Worm (Caenorhabditis elegans) whole organism, early embryonic: ENCODE measurements around the gene C25H3.11.

Experiments used
- B0310.2 ChIP-seq: sonication (generic microtip); optimal IDR thresholded peaks from 2 replicates; lab custom pipeline; 2016; ENCODE audit warnings: mild to moderate bottlenecking, missing genetic modification characterization, missing compliant biosample characterization
- F13C5.2 ChIP-seq: sonication (generic microtip); optimal IDR thresholded peaks from 2 replicates; lab custom pipeline; 2017; ENCODE audit warnings: mild to moderate bottlenecking, missing genetic modification characterization, inconsistent platforms, missing compliant biosample characterization
- aly-1 ChIP-seq: sonication (generic microtip); optimal IDR thresholded peaks from 2 replicates; lab custom pipeline; 2016; ENCODE audit warnings: missing genetic modification characterization, missing compliant biosample characterization
- ama-1 ChIP-seq: fragments of 150-350 bp; optimal IDR thresholded peaks from 2 replicates; lab custom pipeline; 2014
- ceh-13 ChIP-seq: fragments of 200-800 bp; sonication (Bioruptor generic); optimal IDR thresholded peaks from 2 replicates; lab custom pipeline; 2018; ENCODE audit warnings: mild to moderate bottlenecking, missing genetic modification characterization, missing compliant biosample characterization
- ceh-36 ChIP-seq: sonication (generic microtip); optimal IDR thresholded peaks from 2 replicates; lab custom pipeline; 2016; ENCODE audit warnings: missing genetic modification characterization, inconsistent platforms, missing compliant biosample characterization
- ets-7 ChIP-seq: sonication (generic microtip); optimal IDR thresholded peaks from 2 replicates; lab custom pipeline; 2016; ENCODE audit warnings: missing genotype, missing genetic modification characterization, missing compliant biosample characterization
- flt-1 ChIP-seq: fragments of 200-800 bp; sonication (Bioruptor generic); IDR thresholded peaks from 2 replicates; pipeline ENCODE4 v1.3.6; 2022; ENCODE audit warnings: missing genetic modification characterization, missing compliant biosample characterization
- hmbx-1 ChIP-seq: sonication (generic microtip); optimal IDR thresholded peaks from 2 replicates; lab custom pipeline; 2016; ENCODE audit warnings: mild to moderate bottlenecking, missing genetic modification characterization, missing compliant biosample characterization
- hmg-4 ChIP-seq: fragments of 200-800 bp; sonication (Bioruptor generic); optimal IDR thresholded peaks from 2 replicates; lab custom pipeline; 2018; ENCODE audit warnings: mild to moderate bottlenecking, missing genetic modification characterization, missing compliant biosample characterization
- hnd-1 ChIP-seq: sonication (generic microtip); optimal IDR thresholded peaks from 2 replicates; lab custom pipeline; 2016; ENCODE audit warnings: missing genetic modification characterization, missing compliant biosample characterization
- pes-1 ChIP-seq: fragments of 200-800 bp; sonication (Bioruptor generic); IDR thresholded peaks from 2 replicates; pipeline ENCODE4 v1.3.6; 2022; ENCODE audit warnings: missing genetic modification reagents, missing genetic modification characterization, missing compliant biosample characterization
- scrt-1 ChIP-seq: fragments of 200-800 bp; sonication (Bioruptor generic); IDR thresholded peaks from 2 replicates; pipeline ENCODE4 v1.3.6; 2022; ENCODE audit warnings: missing genetic modification characterization, missing compliant biosample characterization
- sea-1 ChIP-seq: fragments of 200-800 bp; sonication (Bioruptor generic); conservative IDR thresholded peaks from 2 replicates; pipeline ENCODE4 v1.3.6; 2022; ENCODE audit warnings: missing genetic modification characterization, missing compliant biosample characterization
- tbx-11 ChIP-seq: fragments of 200-800 bp; sonication (Bioruptor generic); IDR thresholded peaks from 2 replicates; pipeline ENCODE4 v1.3.6; 2022; ENCODE audit warnings: missing genetic modification characterization, missing compliant biosample characterization
- tbx-37 ChIP-seq: fragments of 200-800 bp; sonication (Bioruptor generic); conservative IDR thresholded peaks from 2 replicates; pipeline ENCODE4 v1.3.6; 2022; ENCODE audit warnings: missing genetic modification reagents, missing genetic modification characterization, missing compliant biosample characterization
- tra-4 ChIP-seq: sonication (generic microtip); optimal IDR thresholded peaks from 2 replicates; lab custom pipeline; 2017; ENCODE audit warnings: missing genetic modification characterization, missing compliant biosample characterization

Gene C25H3.11

ce11 chrII:5688959-5689358, at the start of gene C25H3.11:
C25H3.11 (minus strand) TSS chrII:5689040.
- TF ChIP-seq aly-1 (tag; lab: Kevin White, UChicago), result no peak
- TF ChIP-seq F13C5.2 (tag; lab: Kevin White, UChicago), result no peak
- no peak for TF ChIP-seq B0310.2 (tag; lab: Kevin White, UChicago)
- no peak for TF ChIP-seq sea-1 (GFP tag; lab: Robert Waterston, UW)
- TF ChIP-seq ets-7 (tag; lab: Kevin White, UChicago), result no peak
- no peak for TF ChIP-seq flt-1 (GFP tag; lab: Robert Waterston, UW)
- no peak for TF ChIP-seq scrt-1 (GFP tag; lab: Robert Waterston, UW)
- no peak for TF ChIP-seq tra-4 (tag; lab: Kevin White, UChicago)
- no peak for TF ChIP-seq hmbx-1
- no peak for TF ChIP-seq ceh-36 (tag; lab: Kevin White, UChicago)
- TF ChIP-seq tbx-11 (GFP tag; lab: Robert Waterston, UW), result no peak
- TF ChIP-seq hnd-1, result no peak
- TF ChIP-seq ceh-13 (GFP tag; lab: Kevin White, UChicago), result no peak
- no peak for TF ChIP-seq ama-1
- no peak for TF ChIP-seq tbx-37 (GFP tag; lab: Robert Waterston, UW)
- TF ChIP-seq pes-1 (GFP tag; lab: Robert Waterston, UW), result no peak

ce11 chrII:5736599-5736998, 47.8 kb upstream of the C25H3.11 start:
- TF ChIP-seq hmg-4 (GFP tag; lab: Kevin White, UChicago) (no peak), aly-1 (tag; lab: Kevin White, UChicago) (no peak), ama-1 (no peak), F13C5.2 (tag; lab: Kevin White, UChicago) (no peak), hnd-1 (no peak), tbx-11 (GFP tag; lab: Robert Waterston, UW) (no peak), scrt-1 (GFP tag; lab: Robert Waterston, UW) (no peak), hmbx-1 (no peak), tbx-37 (GFP tag; lab: Robert Waterston, UW) (no peak), ets-7 (tag; lab: Kevin White, UChicago) (no peak), B0310.2 (tag; lab: Kevin White, UChicago) (no peak)

ce11 chrII:5735744-5736143, 46.9 kb upstream of the C25H3.11 start:
- TF ChIP-seq sea-1 (GFP tag; lab: Robert Waterston, UW), result no peak
- peak; percentile 77 for TF ChIP-seq ets-7 (tag; lab: Kevin White, UChicago)
- no peak for TF ChIP-seq tbx-37 (GFP tag; lab: Robert Waterston, UW)

- no peak for TF ChIP-seq tbx-11 (GFP tag; lab: Robert Waterston, UW)
- no peak for TF ChIP-seq pes-1 (GFP tag; lab: Robert Waterston, UW)
- TF ChIP-seq tbx-37 (GFP tag; lab: Robert Waterston, UW), result no peak
- TF ChIP-seq hmg-4 (GFP tag; lab: Kevin White, UChicago), result no peak
- no peak for TF ChIP-seq aly-1 (tag; lab: Kevin White, UChicago)
- no peak for TF ChIP-seq hnd-1
- no peak for TF ChIP-seq scrt-1 (GFP tag; lab: Robert Waterston, UW)
- no peak for TF ChIP-seq tra-4 (tag; lab: Kevin White, UChicago)
- no peak for TF ChIP-seq F13C5.2 (tag; lab: Kevin White, UChicago)
- TF ChIP-seq B0310.2 (tag; lab: Kevin White, UChicago), result no peak
These were observed 46.0 kb upstream of the C25H3.11 start for ce11 chrII:5734883-5735282.

ce11 chrII:5730343-5731083, 41.7 kb upstream of the C25H3.11 start, which contains the start of the genes C18A3.7 and C18A3.11:
C18A3.7 (minus strand) TSS chrII:5730443.
C18A3.11 (plus strand) TSS chrII:5731033.
- TF ChIP-seq F13C5.2 (tag; lab: Kevin White, UChicago) (no peak), tbx-11 (GFP tag; lab: Robert Waterston, UW) (no peak), scrt-1 (GFP tag; lab: Robert Waterston, UW) (no peak), tbx-37 (GFP tag; lab: Robert Waterston, UW) (no peak)

ce11 chrII:5727707-5728106, 38.9 kb upstream of the C25H3.11 start, which contains the start of gene rab-3:
rab-3 (minus strand) TSS chrII:5727853.
- TF ChIP-seq tbx-37 (GFP tag; lab: Robert Waterston, UW) (no peak), ama-1 (no peak), aly-1 (tag; lab: Kevin White, UChicago) (no peak), ceh-13 (GFP tag; lab: Kevin White, UChicago) (no peak), flt-1 (GFP tag; lab: Robert Waterston, UW) (no peak), scrt-1 (GFP tag; lab: Robert Waterston, UW) (no peak), hmg-4 (GFP tag; lab: Kevin White, UChicago) (no peak), hnd-1 (no peak), hmbx-1 (no peak)

ce11 chrII:5725094-5725493, 36.3 kb upstream of the C25H3.11 start:
- TF ChIP-seq F13C5.2 (tag; lab: Kevin White, UChicago) (no peak), hnd-1 (no peak), ets-7 (tag; lab: Kevin White, UChicago) (no peak), scrt-1 (GFP tag; lab: Robert Waterston, UW) (no peak), hmbx-1 (no peak), pes-1 (GFP tag; lab: Robert Waterston, UW) (no peak), tbx-37 (GFP tag; lab: Robert Waterston, UW) (no peak), flt-1 (GFP tag; lab: Robert Waterston, UW) (no peak)

ce11 chrII:5719848-5720247, 31.0 kb upstream of the C25H3.11 start, which contains the start of gene damt-1:
damt-1 (plus strand) TSS chrII:5720148.
- no peak for TF ChIP-seq hmg-4 (GFP tag; lab: Kevin White, UChicago)
- no peak for TF ChIP-seq aly-1 (tag; lab: Kevin White, UChicago)
- TF ChIP-seq tbx-11 (GFP tag; lab: Robert Waterston, UW), result no peak
- no peak for TF ChIP-seq scrt-1 (GFP tag; lab: Robert Waterston, UW)
- TF ChIP-seq sea-1 (GFP tag; lab: Robert Waterston, UW), result no peak
- TF ChIP-seq ama-1, result no peak
- no peak for TF ChIP-seq B0310.2 (tag; lab: Kevin White, UChicago)
- TF ChIP-seq tra-4 (tag; lab: Kevin White, UChicago), result no peak
